Worm (Caenorhabditis elegans) whole organism, L2 larva: ENCODE results near the gene srh-282.

Experiments used
- aly-2 ChIP-seq: fragments of 150-350 bp; optimal IDR thresholded peaks from 2 replicates; lab custom pipeline; 2014; ENCODE audit warnings: missing biosample characterization, missing genetic modification characterization
- ama-1 ChIP-seq: fragments of 150-350 bp; optimal IDR thresholded peaks from 2 replicates; lab custom pipeline; 2018; ENCODE audit warnings: inconsistent platforms
- blmp-1 ChIP-seq: sonication (generic microtip); optimal IDR thresholded peaks from 2 replicates; lab custom pipeline; 2017; ENCODE audit warnings: missing genetic modification characterization, mild to moderate bottlenecking, missing compliant biosample characterization, antibody characterized with exemption, moderate library complexity; ENCODE audit not compliant: insufficient read depth
- egl-27 ChIP-seq: sonication (generic microtip); optimal IDR thresholded peaks from 3 replicates; lab custom pipeline; 2017; ENCODE audit warnings: missing biosample characterization, missing genetic modification reagents, missing genetic modification characterization
- elt-3 ChIP-seq: sonication (generic microtip); optimal IDR thresholded peaks from 2 replicates; lab custom pipeline; 2017; ENCODE audit warnings: missing biosample characterization, missing genetic modification characterization
- lin-13 ChIP-seq: fragments of 150-350 bp; optimal IDR thresholded peaks from 2 replicates; lab custom pipeline; 2014; ENCODE audit warnings: missing biosample characterization, missing genetic modification reagents, missing genetic modification characterization
- lsy-2 ChIP-seq, 2 experiments: fragments of 150-350 bp in 1 of 2; sonication (generic microtip) in 1 of 2; optimal IDR thresholded peaks; 2 replicates each; lab custom pipeline; 2014 to 2017; ENCODE audit warnings: missing biosample characterization in 2 of 2, missing genetic modification characterization in 2 of 2
- nhr-237 ChIP-seq: fragments of 150-350 bp; optimal IDR thresholded peaks from 2 replicates; lab custom pipeline; 2014; ENCODE audit warnings: missing biosample characterization, missing genetic modification characterization
- nhr-6 ChIP-seq: fragments of 150-350 bp; optimal IDR thresholded peaks from 2 replicates; lab custom pipeline; 2014; ENCODE audit warnings: missing biosample characterization, missing genetic modification characterization
- nhr-77 ChIP-seq: fragments of 150-350 bp; optimal IDR thresholded peaks from 2 replicates; lab custom pipeline; 2014; ENCODE audit warnings: missing biosample characterization, missing genetic modification characterization
- snpc-4 ChIP-seq: fragments of 150-350 bp; optimal IDR thresholded peaks from 2 replicates; lab custom pipeline; 2014; ENCODE audit warnings: missing biosample characterization, missing genetic modification characterization
- unc-62 ChIP-seq: fragments of 150-350 bp; optimal IDR thresholded peaks from 2 replicates; lab custom pipeline; 2014; ENCODE audit warnings: missing biosample characterization, missing genetic modification reagents, missing genetic modification characterization
- ztf-1 ChIP-seq: fragments of 200-800 bp; sonication (Bioruptor generic); conservative IDR thresholded peaks from 2 replicates; pipeline ENCODE4 v1.3.6; 2022; ENCODE audit warnings: missing genetic modification characterization, missing compliant biosample characterization
- ztf-4 ChIP-seq: fragments of 150-350 bp; optimal IDR thresholded peaks from 2 replicates; lab custom pipeline; 2014; ENCODE audit warnings: missing biosample characterization, missing genetic modification characterization

ce11 chrIV:240257-240754 lies 32.9 kb downstream of the srh-282 start, which contains the start of the genes fnta-1 and cogc-8:
- TF ChIP-seq aly-2 (tag; lab: Kevin White, UChicago): no peak
- TF ChIP-seq ama-1 (lab: Kevin White, UChicago): no peak
- peak; percentile 21 for TF ChIP-seq lin-13 (GFP tag; lab: Kevin White, UChicago)
- no peak for TF ChIP-seq nhr-77
- TF ChIP-seq unc-62 (GFP tag; lab: Kevin White, UChicago): no peak
- TF ChIP-seq lsy-2 (tag; optimal IDR thresholded peaks at IDR 0.05; lab: Kevin White, UChicago): peak in 1 of 2 experiments; percentile 68
- no peak for TF ChIP-seq blmp-1 (tag; lab: Kevin White, UChicago)
- no peak for TF ChIP-seq snpc-4
- TF ChIP-seq ztf-1: no peak
- TF ChIP-seq ztf-4 (tag; lab: Kevin White, UChicago): no peak
- no peak for TF ChIP-seq egl-27 (tag; lab: Kevin White, UChicago)
- no peak for TF ChIP-seq nhr-237 (tag; lab: Kevin White, UChicago)
- no peak for TF ChIP-seq nhr-6 (tag; lab: Kevin White, UChicago)
- no peak for TF ChIP-seq elt-3 (tag; lab: Kevin White, UChicago)
